Worm (Caenorhabditis elegans): ENCODE results near the gene C12D5.10.

The C12D5.10 gene

DNA sequence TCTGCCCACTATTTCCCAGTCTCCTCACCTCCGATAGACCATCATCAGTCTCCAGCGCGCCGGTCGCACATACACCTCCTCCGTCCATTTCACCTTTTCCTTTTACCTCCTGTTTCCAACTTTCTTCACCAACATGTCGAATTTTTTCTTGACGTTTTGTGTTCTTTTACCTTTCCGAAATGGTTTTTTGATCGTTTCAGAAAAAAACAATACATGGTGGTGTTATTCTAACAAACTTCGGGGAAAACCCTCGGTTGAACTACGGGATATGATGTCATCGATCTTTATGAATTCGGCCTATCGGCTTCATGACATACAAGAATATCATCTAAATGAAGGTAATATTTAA, 35.4 kb upstream of the C12D5.10 start, which contains the start of gene Y97E10C.1:
Y97E10C.1 (plus strand) TSS at position 201 of the 349 bp plus-strand sequence.
- TF ChIP-seq ceh-9 (tag; optimal IDR thresholded peaks at IDR 0.05) (no peak), gmeb-2 (tag; optimal IDR thresholded peaks at IDR 0.05) (no peak)

ce11 chrV:7728003-7728678, 34.8 kb upstream of the C12D5.10 start:
- TF ChIP-seq sox-4 (tag; optimal IDR thresholded peaks at IDR 0.05) = no peak
- peak; percentile 11 for TF ChIP-seq ref-2 (tag; optimal IDR thresholded peaks at IDR 0.05)
- no peak for TF ChIP-seq pros-1 (tag; optimal IDR thresholded peaks at IDR 0.05)
- no peak for TF ChIP-seq nhr-232 (tag; optimal IDR thresholded peaks at IDR 0.05)
- TF ChIP-seq dve-1 (tag; optimal IDR thresholded peaks at IDR 0.05) = peak; percentile 32
- peak; percentile 0 for TF ChIP-seq ceh-2 (tag; optimal IDR thresholded peaks at IDR 0.05)
- TF ChIP-seq pqm-1 (tag; optimal IDR thresholded peaks at IDR 0.05) = no peak
- TF ChIP-seq ceh-48 (tag; optimal IDR thresholded peaks at IDR 0.05) = peak; percentile 63
- TF ChIP-seq hlh-13 (GFP tag; optimal IDR thresholded peaks at IDR 0.05) = peak; percentile 29
- TF ChIP-seq rnt-1 (tag; optimal IDR thresholded peaks at IDR 0.05) = peak; percentile 53
- peak; percentile 31 for TF ChIP-seq hlh-8 (tag; optimal IDR thresholded peaks at IDR 0.05)
- TF ChIP-seq dmd-4 (tag; optimal IDR thresholded peaks at IDR 0.05; ENCODE audit: borderline replicate concordance) = peak; percentile 17
- TF ChIP-seq ceh-31 (tag; optimal IDR thresholded peaks at IDR 0.05) = peak; percentile 77
- TF ChIP-seq pha-4 (tag; optimal IDR thresholded peaks at IDR 0.05) = no peak
- peak; percentile 58 for TF ChIP-seq syd-9 (tag; optimal IDR thresholded peaks at IDR 0.05)
- TF ChIP-seq gmeb-2 (tag; optimal IDR thresholded peaks at IDR 0.05) = no peak
- TF ChIP-seq zip-5 (tag; optimal IDR thresholded peaks at IDR 0.05) = no peak
- TF ChIP-seq fax-1 (tag; optimal IDR thresholded peaks at IDR 0.05) = no peak
- TF ChIP-seq unc-42 (tag; optimal IDR thresholded peaks at IDR 0.05) = peak; percentile 95
- peak; percentile 19 for TF ChIP-seq T23F11.4 (GFP tag; optimal IDR thresholded peaks at IDR 0.05)
- TF ChIP-seq unc-3 (GFP tag; conservative IDR thresholded peaks at IDR 0.05) = no peak
- TF ChIP-seq unc-3 (tag; optimal IDR thresholded peaks at IDR 0.05) = peak; percentile 51
- no peak for TF ChIP-seq madf-2 (tag; optimal IDR thresholded peaks at IDR 0.05)
- TF ChIP-seq ceh-14 (tag; optimal IDR thresholded peaks at IDR 0.05) = peak; percentile 92
- peak; percentile 47 for TF ChIP-seq ceh-19 (GFP tag; optimal IDR thresholded peaks at IDR 0.05)
- peak; percentile 97 for TF ChIP-seq ceh-18 (tag; optimal IDR thresholded peaks at IDR 0.05)
- peak; percentile 87 for TF ChIP-seq lim-6 (tag; optimal IDR thresholded peaks at IDR 0.05)
- TF ChIP-seq nfya-1 (tag; optimal IDR thresholded peaks at IDR 0.05) = peak; percentile 82
- peak; percentile 84 for TF ChIP-seq ceh-34 (tag; optimal IDR thresholded peaks at IDR 0.05)
- TF ChIP-seq unc-55 (GFP tag; optimal IDR thresholded peaks at IDR 0.05) = peak; percentile 20
- peak; percentile 57 for TF ChIP-seq tbx-2 (tag; optimal IDR thresholded peaks at IDR 0.05)
- no peak for TF ChIP-seq Y22D7AL.16 (tag; optimal IDR thresholded peaks at IDR 0.05)

ce11 chrV:7726927-7727326, 33.6 kb upstream of the C12D5.10 start:
- TF ChIP-seq ceh-19 (GFP tag; optimal IDR thresholded peaks at IDR 0.05) (no peak), sox-4 (tag; optimal IDR thresholded peaks at IDR 0.05) (no peak), pat-9 (tag; optimal IDR thresholded peaks at IDR 0.05) (no peak), nhr-232 (tag; optimal IDR thresholded peaks at IDR 0.05) (no peak), fax-1 (tag; optimal IDR thresholded peaks at IDR 0.05) (no peak), ref-2 (tag; optimal IDR thresholded peaks at IDR 0.05) (no peak), elt-2 (tag; optimal IDR thresholded peaks at IDR 0.05) (no peak), lin-11 (tag; optimal IDR thresholded peaks at IDR 0.05) (no peak)

- no peak for TF ChIP-seq K09A11.1 (tag; optimal IDR thresholded peaks at IDR 0.05; ENCODE audit: insufficient read depth)
- no peak for TF ChIP-seq hlh-8 (tag; optimal IDR thresholded peaks at IDR 0.05)
- no peak for TF ChIP-seq hlh-15 (tag; optimal IDR thresholded peaks at IDR 0.05)
- no peak for TF ChIP-seq gmeb-2 (tag; optimal IDR thresholded peaks at IDR 0.05)
- TF ChIP-seq ets-4 (tag; optimal IDR thresholded peaks at IDR 0.05) = no peak
Measured at ce11 chrV:7726202-7726601, 32.9 kb upstream of the C12D5.10 start.
